Worm (Caenorhabditis elegans) whole organism, early embryonic: Measurements from ENCODE around the gene abu-7.

Experiments
- B0310.2 ChIP-seq: sonication (generic microtip); optimal IDR thresholded peaks from 2 replicates; lab custom pipeline; 2016; ENCODE audit warnings: mild to moderate bottlenecking, missing genetic modification characterization, missing compliant biosample characterization
- F13C5.2 ChIP-seq: sonication (generic microtip); optimal IDR thresholded peaks from 2 replicates; lab custom pipeline; 2017; ENCODE audit warnings: mild to moderate bottlenecking, missing genetic modification characterization, inconsistent platforms, missing compliant biosample characterization
- aly-1 ChIP-seq: sonication (generic microtip); optimal IDR thresholded peaks from 2 replicates; lab custom pipeline; 2016; ENCODE audit warnings: missing genetic modification characterization, missing compliant biosample characterization
- ama-1 ChIP-seq: fragments of 150-350 bp; optimal IDR thresholded peaks from 2 replicates; lab custom pipeline; 2014
- ceh-13 ChIP-seq: fragments of 200-800 bp; sonication (Bioruptor generic); optimal IDR thresholded peaks from 2 replicates; lab custom pipeline; 2018; ENCODE audit warnings: mild to moderate bottlenecking, missing genetic modification characterization, missing compliant biosample characterization
- ceh-36 ChIP-seq: sonication (generic microtip); optimal IDR thresholded peaks from 2 replicates; lab custom pipeline; 2016; ENCODE audit warnings: missing genetic modification characterization, inconsistent platforms, missing compliant biosample characterization
- ets-7 ChIP-seq: sonication (generic microtip); optimal IDR thresholded peaks from 2 replicates; lab custom pipeline; 2016; ENCODE audit warnings: missing genotype, missing genetic modification characterization, missing compliant biosample characterization
- flt-1 ChIP-seq: fragments of 200-800 bp; sonication (Bioruptor generic); IDR thresholded peaks from 2 replicates; pipeline ENCODE4 v1.3.6; 2022; ENCODE audit warnings: missing genetic modification characterization, missing compliant biosample characterization
- hmbx-1 ChIP-seq: sonication (generic microtip); optimal IDR thresholded peaks from 2 replicates; lab custom pipeline; 2016; ENCODE audit warnings: mild to moderate bottlenecking, missing genetic modification characterization, missing compliant biosample characterization
- hmg-4 ChIP-seq: fragments of 200-800 bp; sonication (Bioruptor generic); optimal IDR thresholded peaks from 2 replicates; lab custom pipeline; 2018; ENCODE audit warnings: mild to moderate bottlenecking, missing genetic modification characterization, missing compliant biosample characterization
- hnd-1 ChIP-seq: sonication (generic microtip); optimal IDR thresholded peaks from 2 replicates; lab custom pipeline; 2016; ENCODE audit warnings: missing genetic modification characterization, missing compliant biosample characterization
- pes-1 ChIP-seq: fragments of 200-800 bp; sonication (Bioruptor generic); IDR thresholded peaks from 2 replicates; pipeline ENCODE4 v1.3.6; 2022; ENCODE audit warnings: missing genetic modification reagents, missing genetic modification characterization, missing compliant biosample characterization
- scrt-1 ChIP-seq: fragments of 200-800 bp; sonication (Bioruptor generic); IDR thresholded peaks from 2 replicates; pipeline ENCODE4 v1.3.6; 2022; ENCODE audit warnings: missing genetic modification characterization, missing compliant biosample characterization
- sea-1 ChIP-seq: fragments of 200-800 bp; sonication (Bioruptor generic); conservative IDR thresholded peaks from 2 replicates; pipeline ENCODE4 v1.3.6; 2022; ENCODE audit warnings: missing genetic modification characterization, missing compliant biosample characterization
- tbx-11 ChIP-seq: fragments of 200-800 bp; sonication (Bioruptor generic); IDR thresholded peaks from 2 replicates; pipeline ENCODE4 v1.3.6; 2022; ENCODE audit warnings: missing genetic modification characterization, missing compliant biosample characterization
- tbx-37 ChIP-seq: fragments of 200-800 bp; sonication (Bioruptor generic); conservative IDR thresholded peaks from 2 replicates; pipeline ENCODE4 v1.3.6; 2022; ENCODE audit warnings: missing genetic modification reagents, missing genetic modification characterization, missing compliant biosample characterization
- tra-4 ChIP-seq: sonication (generic microtip); optimal IDR thresholded peaks from 2 replicates; lab custom pipeline; 2017; ENCODE audit warnings: missing genetic modification characterization, missing compliant biosample characterization

Gene abu-7

ce11 chrV:5165426-5165825 lies 844 bp upstream of the abu-7 start, which contains the start of gene srw-140:
Gene srw-140, plus strand, starts transcription at chrV:5165726.
- no peak for TF ChIP-seq ama-1 (lab: Kevin White, UChicago)
- no peak for TF ChIP-seq ceh-36
- no peak for TF ChIP-seq ets-7 (tag; lab: Kevin White, UChicago)
- TF ChIP-seq hnd-1 (tag; lab: Kevin White, UChicago): no peak
- no peak for TF ChIP-seq F13C5.2 (tag; lab: Kevin White, UChicago)
- TF ChIP-seq tra-4 (tag; lab: Kevin White, UChicago): no peak
- TF ChIP-seq B0310.2 (tag; lab: Kevin White, UChicago): no peak
- TF ChIP-seq hmg-4: no peak
- TF ChIP-seq hmbx-1 (tag; lab: Kevin White, UChicago): no peak
- TF ChIP-seq tbx-11 (GFP tag; lab: Robert Waterston, UW): no peak
- TF ChIP-seq aly-1 (tag; lab: Kevin White, UChicago): no peak
- TF ChIP-seq sea-1 (GFP tag; lab: Robert Waterston, UW): no peak
- no peak for TF ChIP-seq ceh-13 (GFP tag; lab: Kevin White, UChicago)
- no peak for TF ChIP-seq pes-1
- TF ChIP-seq scrt-1: no peak

ce11 chrV:5161792-5162191 lies 2.8 kb downstream of the abu-7 start, which contains the start of gene abu-6:
Gene abu-6, minus strand, starts transcription at chrV:5161892.
- no peak for TF ChIP-seq aly-1 (tag; lab: Kevin White, UChicago)
- no peak for TF ChIP-seq flt-1
- TF ChIP-seq tbx-37 (GFP tag; lab: Robert Waterston, UW): no peak
- TF ChIP-seq ceh-36: no peak
- TF ChIP-seq ama-1 (lab: Kevin White, UChicago): no peak
- TF ChIP-seq hnd-1 (tag; lab: Kevin White, UChicago): no peak
- no peak for TF ChIP-seq sea-1 (GFP tag; lab: Robert Waterston, UW)
- no peak for TF ChIP-seq tra-4 (tag; lab: Kevin White, UChicago)
- TF ChIP-seq hmg-4: no peak
- TF ChIP-seq hmbx-1 (tag; lab: Kevin White, UChicago): no peak

- TF ChIP-seq tbx-11 (GFP tag; lab: Robert Waterston, UW): no peak
- no peak for TF ChIP-seq aly-1 (tag; lab: Kevin White, UChicago)
- TF ChIP-seq hnd-1 (tag; lab: Kevin White, UChicago): no peak
- no peak for TF ChIP-seq hmg-4
- no peak for TF ChIP-seq ceh-13 (GFP tag; lab: Kevin White, UChicago)
- TF ChIP-seq tbx-37 (GFP tag; lab: Robert Waterston, UW): no peak
- no peak for TF ChIP-seq sea-1 (GFP tag; lab: Robert Waterston, UW)
- TF ChIP-seq hmbx-1 (tag; lab: Kevin White, UChicago): no peak
- TF ChIP-seq B0310.2 (tag; lab: Kevin White, UChicago): no peak
Measured at ce11 chrV:5158302-5158701, 6.3 kb downstream of the abu-7 start, which contains the start of gene abu-15. Gene abu-15, plus strand, starts transcription at chrV:5158602.

- TF ChIP-seq B0310.2 (tag; lab: Kevin White, UChicago) (no peak), sea-1 (GFP tag; lab: Robert Waterston, UW) (no peak), hmbx-1 (tag; lab: Kevin White, UChicago) (no peak), ceh-36 (no peak), F13C5.2 (tag; lab: Kevin White, UChicago) (no peak), aly-1 (tag; lab: Kevin White, UChicago) (no peak), hmg-4 (no peak), tbx-37 (GFP tag; lab: Robert Waterston, UW) (no peak), ceh-13 (GFP tag; lab: Kevin White, UChicago) (no peak), tra-4 (tag; lab: Kevin White, UChicago) (no peak), hnd-1 (tag; lab: Kevin White, UChicago) (no peak), flt-1 (no peak), pes-1 (no peak), ama-1 (lab: Kevin White, UChicago) (no peak)
Measured at ce11 chrV:5157660-5158059, 6.9 kb downstream of the abu-7 start, which contains the start of gene srx-39. Gene srx-39, minus strand, starts transcription at chrV:5157760.

- TF ChIP-seq ceh-13 (GFP tag; lab: Kevin White, UChicago): no peak
- no peak for TF ChIP-seq sea-1 (GFP tag; lab: Robert Waterston, UW)
- no peak for TF ChIP-seq ets-7 (tag; lab: Kevin White, UChicago)
- TF ChIP-seq tbx-37 (GFP tag; lab: Robert Waterston, UW): no peak
- TF ChIP-seq F13C5.2 (tag; lab: Kevin White, UChicago): no peak
- no peak for TF ChIP-seq ceh-36
- no peak for TF ChIP-seq B0310.2 (tag; lab: Kevin White, UChicago)
- no peak for TF ChIP-seq flt-1
- no peak for TF ChIP-seq tbx-11 (GFP tag; lab: Robert Waterston, UW)
- no peak for TF ChIP-seq hmbx-1 (tag; lab: Kevin White, UChicago)
- TF ChIP-seq ama-1 (lab: Kevin White, UChicago): no peak
Measured at ce11 chrV:5155516-5155915, 9.1 kb downstream of the abu-7 start, which contains the start of gene srx-38. Gene srx-38, minus strand, starts transcription at chrV:5155616.

- TF ChIP-seq B0310.2 (tag; lab: Kevin White, UChicago): no peak
- TF ChIP-seq hnd-1 (tag; lab: Kevin White, UChicago): no peak
- TF ChIP-seq tbx-11 (GFP tag; lab: Robert Waterston, UW): no peak
- TF ChIP-seq hmbx-1 (tag; lab: Kevin White, UChicago): no peak
- TF ChIP-seq tbx-37 (GFP tag; lab: Robert Waterston, UW): no peak
- TF ChIP-seq sea-1 (GFP tag; lab: Robert Waterston, UW): no peak
- TF ChIP-seq pes-1: no peak
- no peak for TF ChIP-seq ceh-36
- no peak for TF ChIP-seq aly-1 (tag; lab: Kevin White, UChicago)
- no peak for TF ChIP-seq hmg-4
- TF ChIP-seq flt-1: no peak
- TF ChIP-seq F13C5.2 (tag; lab: Kevin White, UChicago): no peak
Measured at ce11 chrV:5150880-5151279, 13.7 kb downstream of the abu-7 start, which contains the start of gene srh-130. Gene srh-130, plus strand, starts transcription at chrV:5151180.

- TF ChIP-seq pes-1 (no peak), aly-1 (tag; lab: Kevin White, UChicago) (no peak), B0310.2 (tag; lab: Kevin White, UChicago) (no peak), ceh-36 (no peak), ama-1 (lab: Kevin White, UChicago) (no peak), hnd-1 (tag; lab: Kevin White, UChicago) (no peak), hmg-4 (no peak), tbx-11 (GFP tag; lab: Robert Waterston, UW) (no peak), scrt-1 (no peak), tra-4 (tag; lab: Kevin White, UChicago) (no peak), sea-1 (GFP tag; lab: Robert Waterston, UW) (no peak), ets-7 (tag; lab: Kevin White, UChicago) (no peak), ceh-13 (GFP tag; lab: Kevin White, UChicago) (no peak), F13C5.2 (tag; lab: Kevin White, UChicago) (no peak), flt-1 (no peak), tbx-37 (GFP tag; lab: Robert Waterston, UW) (no peak)
Measured at ce11 chrV:5146394-5146793, 18.2 kb downstream of the abu-7 start, which contains the start of gene F14F9.6. Gene F14F9.6, minus strand, starts transcription at chrV:5146494.
